Worm (Caenorhabditis elegans) whole organism, L4/young adult: ENCODE measurements around the gene sgn-1.

Source experiments
- W03F9.2 ChIP-seq: fragments of 150-350 bp; optimal IDR thresholded peaks from 2 replicates; lab custom pipeline; 2014; ENCODE audit warnings: missing biosample characterization, missing genetic modification characterization
- dao-5 ChIP-seq: sonication (generic microtip); optimal IDR thresholded peaks from 2 replicates; lab custom pipeline; 2016; ENCODE audit warnings: missing genotype, missing genetic modification characterization, moderate library complexity, missing compliant biosample characterization
- him-1 ChIP-seq: sonication (generic microtip); optimal IDR thresholded peaks from 2 replicates; lab custom pipeline; 2016; ENCODE audit warnings: missing genotype, missing genetic modification reagents, missing genetic modification characterization, missing compliant biosample characterization

DNA sequence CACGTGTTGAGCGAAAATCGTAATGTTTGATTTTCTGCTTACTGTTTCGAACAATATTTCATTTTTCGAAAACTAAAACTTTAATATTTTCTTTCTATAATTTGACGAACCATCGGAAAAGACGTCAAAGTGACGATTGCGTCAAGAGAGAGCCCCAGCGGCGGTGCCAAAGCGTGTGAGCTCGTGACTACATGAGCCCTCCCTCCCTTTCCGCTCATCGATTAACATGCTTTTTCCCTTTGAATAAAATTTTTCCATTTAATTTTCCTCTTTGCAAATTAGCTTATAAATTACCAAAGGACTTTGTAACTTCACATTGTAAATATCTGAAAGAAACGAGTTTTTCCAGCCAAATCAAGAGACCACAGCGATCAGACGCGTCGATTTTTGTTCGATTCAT, 40.5 kb downstream of the sgn-1 start:
- TF ChIP-seq W03F9.2 (tag; lab: Kevin White, UChicago) (no peak), dao-5 (tag; lab: Kevin White, UChicago) (no peak), him-1 (tag; lab: Kevin White, UChicago) (no peak)
